Fruit fly (Drosophila melanogaster) whole organism, wandering third instar larva: ENCODE results near the gene Sgs3.

Experiments used
- Abd-B ChIP-seq: fragments of >200 bp; optimal IDR thresholded peaks from 2 replicates; lab custom pipeline; 2017; ENCODE audit warnings: missing biosample characterization, missing genetic modification characterization
- CG32264 ChIP-seq: fragments of 200-800 bp; sonication (Bioruptor generic); optimal IDR thresholded peaks from 2 replicates; lab custom pipeline; 2016; ENCODE audit warnings: missing biosample characterization, missing genetic modification characterization
- CG9705 ChIP-seq: fragments of 200-800 bp; sonication (Bioruptor generic); optimal IDR thresholded peaks from 2 replicates; lab custom pipeline; 2018; ENCODE audit warnings: missing biosample characterization, mild to moderate bottlenecking, missing genetic modification characterization
- CrebA ChIP-seq: fragments of 200-800 bp; sonication (Bioruptor generic); optimal IDR thresholded peaks from 2 replicates; lab custom pipeline; 2016; ENCODE audit warnings: missing biosample characterization, mild to moderate bottlenecking, missing genetic modification characterization, borderline replicate concordance
- Dfd ChIP-seq: fragments of >200 bp; optimal IDR thresholded peaks from 2 replicates; lab custom pipeline; 2017; ENCODE audit warnings: missing biosample characterization, missing genetic modification characterization
- Dif ChIP-seq: fragments of 200-275, 200-300 bp; sonication (Bioruptor generic); optimal IDR thresholded peaks from 2 replicates; lab custom pipeline; 2018; ENCODE audit warnings: missing biosample characterization, missing genetic modification characterization; ENCODE audit not compliant: partially characterized antibody
- GATAd ChIP-seq: sonication (Bioruptor generic); optimal IDR thresholded peaks from 2 replicates; lab custom pipeline; 2016; ENCODE audit warnings: missing biosample characterization, missing genetic modification characterization
- HLH106 ChIP-seq: fragments of 200-800 bp; optimal IDR thresholded peaks from 3 replicates; lab custom pipeline; 2019; ENCODE audit warnings: missing biosample characterization, mild to moderate bottlenecking, missing genetic modification characterization, moderate library complexity
- Hnf4 ChIP-seq: fragments of 200-800 bp; sonication (Bioruptor generic); optimal IDR thresholded peaks from 2 replicates; lab custom pipeline; 2016; ENCODE audit warnings: missing biosample characterization, mild to moderate bottlenecking, missing genetic modification characterization
- Hr78 ChIP-seq: fragments of >200 bp; optimal IDR thresholded peaks from 2 replicates; lab custom pipeline; 2017; ENCODE audit warnings: missing biosample characterization, missing genetic modification characterization
- Jra ChIP-seq: sonication (Bioruptor generic); optimal IDR thresholded peaks from 2 replicates; lab custom pipeline; 2016; ENCODE audit warnings: missing biosample characterization, missing genetic modification characterization
- Mio ChIP-seq: sonication (Bioruptor generic); optimal IDR thresholded peaks from 2 replicates; lab custom pipeline; 2016; ENCODE audit warnings: missing biosample characterization, missing genetic modification characterization
- Myc ChIP-seq: fragments of >200 bp; optimal IDR thresholded peaks from 2 replicates; lab custom pipeline; 2017
- N ChIP-seq: fragments of >200 bp; optimal IDR thresholded peaks from 2 replicates; lab custom pipeline; 2018; ENCODE audit warnings: missing biosample characterization, missing external identifiers, missing genetic modification characterization
- OdsH ChIP-seq: fragments of 200-800 bp; sonication (Bioruptor generic); optimal IDR thresholded peaks from 2 replicates; lab custom pipeline; 2016; ENCODE audit warnings: missing biosample characterization, mild to moderate bottlenecking, missing genetic modification characterization
- Rel ChIP-seq, 2 experiments: fragments of 200-800 bp; sonication (Bioruptor generic) in 1 of 2; optimal IDR thresholded peaks; 2 replicates in 1 of 2; 3 replicates in 1 of 2; lab custom pipeline; 2016 to 2019; ENCODE audit warnings: mild to moderate bottlenecking in 2 of 2, missing biosample characterization in 2 of 2, missing genetic modification characterization in 2 of 2, moderate library complexity in 1 of 2
- Sp1 ChIP-seq: fragments of 200-800 bp; sonication (Bioruptor generic); optimal IDR thresholded peaks from 3 replicates; lab custom pipeline; 2019; ENCODE audit warnings: missing biosample characterization, mild to moderate bottlenecking, missing genetic modification characterization, moderate library complexity
- Vsx2 ChIP-seq: fragments of 200-300, 225-300 bp; sonication (Bioruptor generic); optimal IDR thresholded peaks from 2 replicates; lab custom pipeline; 2018; ENCODE audit warnings: missing biosample characterization, missing genetic modification characterization; ENCODE audit not compliant: partially characterized antibody
- br ChIP-seq: fragments of 200-800 bp; sonication (Bioruptor generic); optimal IDR thresholded peaks from 2 replicates; lab custom pipeline; 2016; ENCODE audit warnings: missing biosample characterization, missing genetic modification characterization
- brk ChIP-seq: fragments of 200-800 bp; sonication (Bioruptor generic); optimal IDR thresholded peaks from 2 replicates; lab custom pipeline; 2016; ENCODE audit warnings: missing biosample characterization, mild to moderate bottlenecking, missing genetic modification characterization
- dl ChIP-seq, 2 experiments: fragments of 175-275, 200-275 bp in 1 of 2; fragments of 200-275 bp in 1 of 2; sonication (Bioruptor generic); optimal IDR thresholded peaks; lab custom pipeline; 2018; ENCODE audit warnings: mild to moderate bottlenecking in 2 of 2, missing biosample characterization in 2 of 2, missing genetic modification characterization in 2 of 2, moderate library complexity in 2 of 2; ENCODE audit not compliant: partially characterized antibody in 2 of 2, insufficient read depth in 1 of 2
- dmrt93B ChIP-seq: fragments of 200-800 bp; sonication (Bioruptor generic); optimal IDR thresholded peaks from 2 replicates; lab custom pipeline; 2018; ENCODE audit warnings: missing biosample characterization, mild to moderate bottlenecking, missing genetic modification characterization
- dsf ChIP-seq: sonication (Bioruptor generic); optimal IDR thresholded peaks from 2 replicates; lab custom pipeline; 2016; ENCODE audit warnings: missing biosample characterization, missing genetic modification characterization, borderline replicate concordance
- ey ChIP-seq: fragments of 200-800 bp; sonication (Bioruptor generic); optimal IDR thresholded peaks from 2 replicates; lab custom pipeline; 2016; ENCODE audit warnings: missing biosample characterization, missing genetic modification characterization
- foxo ChIP-seq, 2 experiments: fragments of 200-800 bp; sonication (Bioruptor generic); optimal IDR thresholded peaks; 2 replicates in 1 of 2; 3 replicates in 1 of 2; lab custom pipeline; 2016 to 2017; ENCODE audit warnings: missing biosample characterization in 2 of 2, missing genetic modification characterization in 2 of 2
- fru ChIP-seq: fragments of 200-800 bp; sonication (Bioruptor generic); optimal IDR thresholded peaks from 3 replicates; lab custom pipeline; 2016; ENCODE audit warnings: missing biosample characterization, mild to moderate bottlenecking, missing genetic modification characterization
- h ChIP-seq: fragments of 200-800 bp; sonication (Bioruptor generic); optimal IDR thresholded peaks from 3 replicates; lab custom pipeline; 2016; ENCODE audit warnings: missing biosample characterization, mild to moderate bottlenecking, missing genetic modification characterization
- lola ChIP-seq: fragments of >200 bp; optimal IDR thresholded peaks from 2 replicates; lab custom pipeline; 2017; ENCODE audit warnings: missing biosample characterization, missing genetic modification characterization
- pan ChIP-seq: fragments of >200 bp; optimal IDR thresholded peaks from 2 replicates; lab custom pipeline; 2017
- rgr ChIP-seq: fragments of 200-800 bp; sonication (Bioruptor generic); optimal IDR thresholded peaks from 3 replicates; lab custom pipeline; 2016; ENCODE audit warnings: missing biosample characterization, mild to moderate bottlenecking, missing genetic modification characterization
- sage ChIP-seq: fragments of 200-800 bp; sonication (Bioruptor generic); optimal IDR thresholded peaks from 2 replicates; lab custom pipeline; 2016; ENCODE audit warnings: missing biosample characterization, mild to moderate bottlenecking, missing genetic modification characterization
- sv ChIP-seq: fragments of 200-800 bp; sonication (Bioruptor generic); optimal IDR thresholded peaks from 3 replicates; lab custom pipeline; 2016; ENCODE audit warnings: missing biosample characterization, missing genetic modification characterization
- tai ChIP-seq: sonication (Bioruptor generic); optimal IDR thresholded peaks from 2 replicates; lab custom pipeline; 2016; ENCODE audit warnings: missing biosample characterization, missing genetic modification characterization
- usp ChIP-seq: fragments of >200 bp; optimal IDR thresholded peaks from 2 replicates; lab custom pipeline; 2017; ENCODE audit warnings: missing biosample characterization, missing genetic modification characterization
- woc ChIP-seq: sonication (Bioruptor generic); optimal IDR thresholded peaks from 2 replicates; lab custom pipeline; 2016; ENCODE audit warnings: missing biosample characterization, mild to moderate bottlenecking, missing genetic modification characterization

Gene Sgs3

DNA sequence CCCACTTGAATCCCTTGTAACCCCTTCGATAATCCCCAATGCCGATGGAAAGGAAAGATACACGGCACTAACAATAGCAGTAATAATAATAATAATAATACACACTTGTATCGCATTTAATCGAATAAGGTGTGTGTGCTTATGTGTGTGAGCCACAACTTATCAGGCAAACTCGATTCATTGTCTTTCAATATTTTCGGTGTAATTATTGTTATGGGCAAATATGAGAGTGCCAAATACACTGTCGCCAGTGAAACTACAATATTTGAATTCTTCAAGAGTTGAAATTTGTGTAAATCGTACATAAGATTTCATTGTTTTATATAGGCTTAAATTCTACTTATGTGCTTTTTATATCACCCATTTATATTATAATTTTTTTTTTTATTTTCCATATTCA, 4.2 kb downstream of the Sgs3 start:
- TF ChIP-seq Rel (GFP tag; optimal IDR thresholded peaks at IDR 0.05; lab: Kevin White, UChicago) (no peak), Rel (tag; optimal IDR thresholded peaks at IDR 0.05; lab: Kevin White, UChicago) (no peak), dsf (no peak), foxo (GFP tag; optimal IDR thresholded peaks at IDR 0.05; lab: Kevin White, UChicago) (no peak)

DNA sequence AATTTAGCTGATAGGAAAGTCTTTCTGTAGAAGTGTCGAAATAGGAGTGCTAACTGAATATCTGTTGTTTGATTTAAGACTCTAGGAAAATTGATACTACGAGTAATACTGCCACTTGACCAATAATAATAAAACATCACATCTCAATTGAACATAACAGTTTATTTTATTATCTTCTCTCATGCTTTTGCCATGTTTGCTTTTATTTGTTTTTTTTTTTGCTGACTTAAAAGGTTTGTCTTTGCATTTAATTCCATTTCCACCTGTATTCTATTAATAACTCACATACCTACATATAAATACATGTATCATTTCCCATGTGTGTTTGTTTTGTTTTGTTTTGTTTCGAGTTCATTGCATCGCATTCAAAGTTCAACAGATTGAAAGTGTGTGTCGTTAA, 10.6 kb downstream of the Sgs3 start, which contains the start of the genes CG11714 and Fuca:
TSS of gene CG11714 (minus strand) at position 101 of the 400 bp plus-strand sequence.
TSS of gene Fuca (minus strand) at position 101 of the 400 bp plus-strand sequence.
- TF ChIP-seq Hr78 (no peak), CG9705 (GFP tag; lab: Kevin White, UChicago) (no peak), dmrt93B (GFP tag; lab: Kevin White, UChicago) (no peak), brk (GFP tag; lab: Kevin White, UChicago) (no peak), GATAd (GFP tag; lab: Kevin White, UChicago) (no peak), fru (GFP tag; lab: Kevin White, UChicago) (no peak), Sp1 (GFP tag; lab: Kevin White, UChicago) (no peak), sage (GFP tag; lab: Kevin White, UChicago) (no peak), N (GFP tag; lab: Kevin White, UChicago) (no peak), lola (GFP tag; lab: Kevin White, UChicago) (no peak), br (GFP tag; lab: Kevin White, UChicago) (no peak), OdsH (no peak), ey (no peak), Jra (GFP tag; lab: Kevin White, UChicago) (no peak), Myc (no peak)

DNA sequence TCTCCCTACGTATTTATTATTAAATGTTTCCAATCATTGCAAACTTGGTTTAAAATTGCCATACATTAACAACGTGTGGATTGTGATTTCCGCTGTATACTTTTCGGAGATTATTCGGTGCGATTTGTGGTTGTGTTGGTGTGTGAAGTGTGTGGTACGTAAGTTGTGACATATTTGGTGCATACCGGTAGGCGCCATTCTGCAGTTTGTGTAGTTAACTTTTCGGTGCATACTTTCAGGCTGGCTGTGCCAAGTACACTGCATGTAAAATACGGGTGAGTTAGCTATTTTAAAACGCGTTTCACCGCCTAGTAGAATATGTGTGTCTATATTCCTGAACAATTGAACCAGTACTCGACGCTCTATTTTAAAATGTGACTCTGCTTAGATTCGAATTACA, 11.3 kb downstream of the Sgs3 start:
- no peak for TF ChIP-seq dl (GFP tag; optimal IDR thresholded peaks at IDR 0.05; lab: Kevin White, UChicago; ENCODE audit: insufficient read depth in 1 of 2, partially characterized antibody in 2 of 2)
- peak; percentile 91 for TF ChIP-seq N (GFP tag; lab: Kevin White, UChicago)
- no peak for TF ChIP-seq brk (GFP tag; lab: Kevin White, UChicago)
- TF ChIP-seq Hr78, result peak; percentile 55
- TF ChIP-seq foxo (GFP tag; optimal IDR thresholded peaks at IDR 0.05; lab: Kevin White, UChicago), result no peak
- TF ChIP-seq Vsx2, result peak; percentile 40
- TF ChIP-seq Dif, result peak; percentile 23
- no peak for TF ChIP-seq Abd-B (GFP tag; lab: Kevin White, UChicago)
- TF ChIP-seq Myc, result peak; percentile 95
- TF ChIP-seq, all 38 proteins: peak for 5

DNA sequence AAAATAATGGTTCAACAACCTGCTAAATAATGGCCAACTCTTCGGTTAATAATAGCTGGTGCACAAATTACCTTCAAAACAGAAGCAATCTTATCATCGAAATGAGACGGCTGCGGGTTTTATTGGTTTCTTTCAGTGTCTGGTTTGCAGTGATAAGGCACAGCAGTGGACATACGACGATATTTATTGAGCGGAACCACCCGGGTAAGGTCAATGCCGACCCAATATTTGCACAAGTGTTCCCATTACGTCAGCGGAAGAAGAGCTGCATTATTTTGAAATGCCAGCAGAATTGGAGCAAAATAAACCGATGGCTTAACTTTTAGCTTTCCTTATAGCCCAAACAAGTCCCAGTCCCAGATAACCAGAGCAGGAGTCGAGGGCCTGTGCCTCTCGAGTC, 13.7 kb downstream of the Sgs3 start:
- TF ChIP-seq Hnf4, result no peak
- TF ChIP-seq HLH106 (tag; lab: Kevin White, UChicago), result no peak
- TF ChIP-seq Mio (GFP tag; lab: Kevin White, UChicago), result no peak
- no peak for TF ChIP-seq Myc
- TF ChIP-seq dl (GFP tag; optimal IDR thresholded peaks at IDR 0.05; lab: Kevin White, UChicago; ENCODE audit: insufficient read depth in 1 of 2, partially characterized antibody in 2 of 2), result no peak
- no peak for TF ChIP-seq Rel (GFP tag; optimal IDR thresholded peaks at IDR 0.05; lab: Kevin White, UChicago)
- peak; percentile 69 for TF ChIP-seq Rel (tag; optimal IDR thresholded peaks at IDR 0.05; lab: Kevin White, UChicago)
- no peak for TF ChIP-seq fru (GFP tag; lab: Kevin White, UChicago)
- no peak for TF ChIP-seq Dif
- no peak for TF ChIP-seq OdsH
- TF ChIP-seq Vsx2, result no peak
- no peak for TF ChIP-seq rgr (GFP tag; lab: Kevin White, UChicago)
- no peak for TF ChIP-seq CG32264 (GFP tag; lab: Kevin White, UChicago)
- no peak for TF ChIP-seq Hr78
- peak; percentile 6 for TF ChIP-seq Sp1 (GFP tag; lab: Kevin White, UChicago)
- TF ChIP-seq h, result peak; percentile 30
- peak; percentile 19 for TF ChIP-seq brk (GFP tag; lab: Kevin White, UChicago)
- no peak for TF ChIP-seq Jra (GFP tag; lab: Kevin White, UChicago)
- TF ChIP-seq br (GFP tag; lab: Kevin White, UChicago), result no peak
- TF ChIP-seq pan, result no peak
- no peak for TF ChIP-seq Dfd
- no peak for TF ChIP-seq dmrt93B (GFP tag; lab: Kevin White, UChicago)
- no peak for TF ChIP-seq lola (GFP tag; lab: Kevin White, UChicago)
- no peak for TF ChIP-seq CG9705 (GFP tag; lab: Kevin White, UChicago)
- TF ChIP-seq sv, result no peak

DNA sequence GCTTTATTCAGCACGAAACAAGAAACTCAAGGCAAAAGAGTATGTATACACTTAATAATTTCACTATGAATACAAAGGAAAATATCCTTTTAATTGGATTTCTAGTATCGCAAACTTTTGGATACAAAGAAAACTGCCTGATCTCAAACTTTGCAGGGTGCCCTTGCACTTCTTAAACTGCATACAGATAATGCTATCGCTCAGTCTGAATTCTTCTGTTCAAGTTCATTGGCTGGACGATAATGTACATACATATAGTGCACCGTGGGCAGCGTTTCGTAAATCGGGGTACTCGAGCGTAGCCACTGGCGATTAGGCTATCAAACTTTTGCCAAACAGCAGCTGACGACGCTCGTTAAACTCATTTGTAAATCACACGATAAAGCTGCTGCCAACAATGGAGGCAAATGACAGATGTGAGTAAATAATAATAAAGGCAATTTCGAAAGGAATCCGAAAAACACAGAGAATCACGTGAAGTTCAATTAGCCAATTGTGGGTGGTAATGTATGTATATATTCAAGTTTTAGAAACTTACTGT, 14.7 kb downstream of the Sgs3 start:
- TF ChIP-seq woc (GFP tag; lab: Kevin White, UChicago) (no peak), tai (GFP tag; lab: Kevin White, UChicago) (no peak), CrebA (peak; percentile 12), usp (GFP tag; lab: Kevin White, UChicago) (no peak), Rel (GFP tag; optimal IDR thresholded peaks at IDR 0.05; lab: Kevin White, UChicago) (no peak), Rel (tag; optimal IDR thresholded peaks at IDR 0.05; lab: Kevin White, UChicago) (peak; percentile 92)
- TF ChIP-seq, all 38 proteins: peak for 2
